Fruit fly (Drosophila melanogaster): ENCODE data around the gene Oat.
A peak's percentile ranks its signal among the peaks of the same experiment; 100 is the strongest.

The Oat gene

DNA sequence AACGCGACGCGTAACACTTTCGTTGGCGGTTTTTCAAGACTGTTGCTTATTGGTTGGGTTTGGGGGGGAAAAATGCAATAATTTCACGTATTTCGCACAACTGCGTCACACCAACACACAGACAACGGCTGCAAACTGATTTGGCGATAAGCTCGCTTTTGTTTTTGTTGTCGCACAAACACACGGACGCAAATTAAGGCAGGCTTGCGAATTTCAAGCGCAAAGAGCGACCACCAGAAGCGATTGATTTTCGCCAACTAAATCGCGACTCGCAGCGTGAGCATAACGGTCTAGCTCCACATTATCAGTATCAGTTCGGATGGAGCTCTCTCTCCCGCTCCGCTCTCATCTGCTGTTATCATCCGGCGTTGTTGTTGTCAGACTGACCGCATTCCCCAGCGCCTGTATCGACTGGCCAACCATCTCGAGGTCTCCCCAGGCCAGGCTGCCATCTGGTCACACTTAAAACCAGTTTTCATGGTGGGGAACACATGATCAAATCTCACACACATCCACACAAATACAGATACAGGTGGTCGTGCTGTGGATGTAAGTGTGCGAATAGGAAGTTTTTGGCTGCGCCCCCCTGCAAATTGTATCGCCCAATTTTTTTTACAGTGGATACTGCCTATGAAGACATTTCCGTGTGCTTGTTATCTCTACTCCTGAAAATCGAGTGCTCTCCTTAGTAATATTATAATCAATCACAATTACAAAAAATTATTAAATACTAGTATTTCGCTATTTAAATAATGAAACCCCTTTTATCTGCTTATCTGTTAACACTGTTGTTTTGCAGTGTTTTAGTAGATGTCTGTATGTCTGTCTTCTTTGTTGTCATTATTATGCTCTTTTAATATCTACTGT, 16.7 kb downstream of the Oat start (continued):
- TF ChIP-seq CG9727 (GFP tag; optimal IDR thresholded peaks at IDR 0.05) (peak; percentile 70), CoRest (tag; optimal IDR thresholded peaks at IDR 0.05) (peak; percentile 68), CG13296 (GFP tag; optimal IDR thresholded peaks at IDR 0.05) (peak; percentile 57), CG34376 (GFP tag; optimal IDR thresholded peaks at IDR 0.05) (peak; percentile 82), Scr (GFP tag; IDR thresholded peaks at IDR 0.05; ENCODE audit: partially characterized antibody) (no peak), dysf (GFP tag; IDR thresholded peaks at IDR 0.05) (peak; percentile 75; the same call in 2 of the 3 replicates), CG7928 (GFP tag; optimal IDR thresholded peaks at IDR 0.05) (peak; percentile 35), CG10431 (GFP tag; optimal IDR thresholded peaks at IDR 0.05) (no peak), CG12299 (tag; optimal IDR thresholded peaks at IDR 0.05) (peak; percentile 26), CG10267 (tag; optimal IDR thresholded peaks at IDR 0.05) (no peak), CG34224 (GFP tag; IDR thresholded peaks at IDR 0.05; ENCODE audit: partially characterized antibody) (peak; percentile 59; the same call in 1 of the 3 replicates), Ets97D (GFP tag; optimal IDR thresholded peaks at IDR 0.05) (no peak), CG7357 (GFP tag; IDR thresholded peaks at IDR 0.05) (peak; percentile 37; the same call in 2 of the 3 replicates), CG11085 (GFP tag; IDR thresholded peaks at IDR 0.05) (peak; percentile 56; the same call in 1 of the 2 replicates), chn (GFP tag; optimal IDR thresholded peaks at IDR 0.05) (peak; percentile 19), hbn (GFP tag; IDR thresholded peaks at IDR 0.05; ENCODE audit: partially characterized antibody) (no peak), CG10565 (GFP tag; optimal IDR thresholded peaks at IDR 0.05) (no peak), unpg (GFP tag; optimal IDR thresholded peaks at IDR 0.05) (peak; percentile 21), CG7271 (tag; optimal IDR thresholded peaks at IDR 0.05) (no peak), CG43689 (GFP tag; IDR thresholded peaks at IDR 0.05) (no peak), abd-A (tag; optimal IDR thresholded peaks at IDR 0.05) (no peak), ranshi (GFP tag; IDR thresholded peaks at IDR 0.05) (no peak; the same call in 1 of the 2 replicates), crol (GFP tag; IDR thresholded peaks at IDR 0.05) (0 out of 2 replicates have a peak, but pooled peaks have one; percentile 37), Dref (GFP tag; IDR thresholded peaks at IDR 0.05) (no peak), dmrt11E (tag; optimal IDR thresholded peaks at IDR 0.05) (no peak), danr (GFP tag; IDR thresholded peaks at IDR 0.05) (0 out of 2 replicates have a peak, but pooled peaks have one; percentile 52), ind (GFP tag; optimal IDR thresholded peaks at IDR 0.05) (peak; percentile 69), CG17385 (GFP tag; optimal IDR thresholded peaks at IDR 0.05) (peak; percentile 43), CG15073 (GFP tag; optimal IDR thresholded peaks at IDR 0.05) (no peak), CG17612 (GFP tag; IDR thresholded peaks at IDR 0.05) (peak; percentile 24; the same call in 1 of the 2 replicates), Adf1 (GFP tag; IDR thresholded peaks at IDR 0.05) (peak; percentile 57; the same call in 1 of the 2 replicates), CG3726 (GFP tag; IDR thresholded peaks at IDR 0.05) (no peak), vvl (GFP tag; IDR thresholded peaks at IDR 0.05) (peak; percentile 73), CG6683 (GFP tag; optimal IDR thresholded peaks at IDR 0.05) (no peak), kay (GFP tag; optimal IDR thresholded peaks at IDR 0.05) (no peak), CG1602 (GFP tag; optimal IDR thresholded peaks at IDR 0.05) (peak; percentile 50), cad (GFP tag; optimal IDR thresholded peaks at IDR 0.05) (no peak), HmgD (GFP tag; optimal IDR thresholded peaks at IDR 0.05) (no peak), CG17361 (GFP tag; IDR thresholded peaks at IDR 0.05) (peak; percentile 59), CG10959 (GFP tag; IDR thresholded peaks at IDR 0.05) (no peak), tin (GFP tag; optimal IDR thresholded peaks at IDR 0.05) (peak; percentile 49), zen2 (GFP tag; IDR thresholded peaks at IDR 0.05; ENCODE audit: partially characterized antibody) (no peak), CG6854 (GFP tag; optimal IDR thresholded peaks at IDR 0.05) (peak; percentile 56), cato (GFP tag; optimal IDR thresholded peaks at IDR 0.05; ENCODE audit: borderline replicate concordance) (no peak), CG1603 (tag; optimal IDR thresholded peaks at IDR 0.05) (peak; percentile 28), MESR4 (GFP tag; optimal IDR thresholded peaks at IDR 0.05) (no peak), phol (tag; optimal IDR thresholded peaks at IDR 0.05) (peak; percentile 27), CG14860 (GFP tag; IDR thresholded peaks at IDR 0.05; ENCODE audit: partially characterized antibody) (no peak)

Data from whole organism, embryonic.